Worm (Caenorhabditis elegans): ENCODE measurements around the gene Y73F8A.32.

The Y73F8A.32 gene

DNA sequence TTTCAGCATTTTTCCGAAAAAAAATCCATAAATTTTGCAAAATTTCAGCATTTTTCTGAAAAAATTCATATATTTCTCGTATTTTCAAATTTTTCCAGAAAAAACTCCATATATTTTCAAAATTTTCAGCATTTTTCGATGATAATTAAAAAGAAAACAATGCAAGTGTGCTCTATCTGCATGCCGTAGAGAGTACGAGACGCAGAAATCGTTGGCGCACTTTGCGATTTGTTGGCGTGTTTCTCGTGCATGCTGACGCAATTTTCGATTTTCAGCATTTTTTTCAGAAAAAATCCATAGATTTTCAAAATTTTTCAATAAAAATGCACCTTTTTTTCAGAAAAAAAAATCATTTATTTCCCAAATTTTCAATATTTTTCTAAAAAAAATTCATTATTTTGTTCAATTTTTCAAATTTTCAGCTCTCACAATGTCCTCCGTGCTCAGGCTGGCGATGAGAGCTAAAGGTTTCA is 48.8 kb downstream of the Y73F8A.32 start, which contains the start of gene Y73F8A.27 (continued):
- TF ChIP-seq unc-62 (GFP tag; optimal IDR thresholded peaks at IDR 0.05) (no peak), vab-15 (tag; optimal IDR thresholded peaks at IDR 0.05) (peak; percentile 78), sox-4 (tag; optimal IDR thresholded peaks at IDR 0.05) (peak; percentile 90), nhr-84 (tag; optimal IDR thresholded peaks at IDR 0.05) (no peak), pag-3 (tag; optimal IDR thresholded peaks at IDR 0.05; ENCODE audit: borderline replicate concordance, insufficient read depth) (no peak), aha-1 (tag; optimal IDR thresholded peaks at IDR 0.05) (peak; percentile 65), mdl-1 (tag; optimal IDR thresholded peaks at IDR 0.05) (peak in 1 of 2 experiments; percentile 76), lsy-2 (tag; optimal IDR thresholded peaks at IDR 0.05) (peak; percentile 95), C16A3.4 (tag; optimal IDR thresholded peaks at IDR 0.05) (peak; percentile 95), ceh-63 (GFP tag; optimal IDR thresholded peaks at IDR 0.05) (no peak), rnt-1 (tag; optimal IDR thresholded peaks at IDR 0.05) (peak; percentile 92), jun-1 (tag; optimal IDR thresholded peaks at IDR 0.05) (peak; percentile 84), dpl-1 (GFP tag; optimal IDR thresholded peaks at IDR 0.05) (peak; percentile 79 to 86 (median 85)), tbx-2 (tag; optimal IDR thresholded peaks at IDR 0.05) (peak; percentile 95), nhr-28 (tag; optimal IDR thresholded peaks at IDR 0.05) (no peak), aly-2 (tag; optimal IDR thresholded peaks at IDR 0.05) (peak; percentile 61), lin-14 (GFP tag; optimal IDR thresholded peaks at IDR 0.05) (peak; percentile 95), unc-30 (tag; optimal IDR thresholded peaks at IDR 0.05) (no peak), skn-1 (tag; optimal IDR thresholded peaks at IDR 0.05) (peak; percentile 94), efl-3 (GFP tag; optimal IDR thresholded peaks at IDR 0.05) (peak; percentile 7), pqm-1 (tag; optimal IDR thresholded peaks at IDR 0.05) (no peak), nhr-47 (tag; optimal IDR thresholded peaks at IDR 0.05) (peak; percentile 97), ceh-8 (GFP tag; optimal IDR thresholded peaks at IDR 0.05) (peak; percentile 92), F16B12.6 (tag; optimal IDR thresholded peaks at IDR 0.05) (peak; percentile 61), snu-23 (GFP tag; optimal IDR thresholded peaks at IDR 0.05) (peak; percentile 97), ztf-4 (tag; optimal IDR thresholded peaks at IDR 0.05) (peak; percentile 84), blmp-1 (tag; optimal IDR thresholded peaks at IDR 0.05) (peak; percentile 76), lir-3 (tag; optimal IDR thresholded peaks at IDR 0.05; ENCODE audit: poor library complexity) (peak; percentile 82), fos-1 (tag; optimal IDR thresholded peaks at IDR 0.05) (peak; percentile 83), ama-1 (optimal IDR thresholded peaks at IDR 0.05) (no peak), fkh-10 (GFP tag; optimal IDR thresholded peaks at IDR 0.05) (peak; percentile 80), tlp-1 (tag; optimal IDR thresholded peaks at IDR 0.05) (no peak), grh-1 (GFP tag; IDR thresholded peaks at IDR 0.05) (peak; percentile 89), pax-3 (tag; optimal IDR thresholded peaks at IDR 0.05) (peak; percentile 83), fkh-4 (tag; optimal IDR thresholded peaks at IDR 0.05; ENCODE audit: borderline replicate concordance) (peak; percentile 4), ztf-11 (tag; optimal IDR thresholded peaks at IDR 0.05) (peak; percentile 7 to 79), lin-35 (GFP tag; optimal IDR thresholded peaks at IDR 0.05) (peak; percentile 82 to 91), sptf-1 (tag; optimal IDR thresholded peaks at IDR 0.05) (no peak), lin-13 (GFP tag; optimal IDR thresholded peaks at IDR 0.05) (peak; percentile 93), nhr-71 (tag; optimal IDR thresholded peaks at IDR 0.05) (peak; percentile 97), alr-1 (tag; optimal IDR thresholded peaks at IDR 0.05; ENCODE audit: borderline replicate concordance) (no peak), lin-39 (tag; optimal IDR thresholded peaks at IDR 0.05) (peak; percentile 93), dsc-1 (tag; optimal IDR thresholded peaks at IDR 0.05) (peak; percentile 95), unc-130 (tag; optimal IDR thresholded peaks at IDR 0.05) (peak; percentile 96), nhr-20 (tag; optimal IDR thresholded peaks at IDR 0.05) (peak; percentile 94), nhr-19 (GFP tag; conservative IDR thresholded peaks at IDR 0.05) (peak; percentile 95), isw-1 (GFP tag; IDR thresholded peaks at IDR 0.05) (peak; percentile 92), ces-1 (GFP tag; optimal IDR thresholded peaks at IDR 0.05) (no peak), nhr-85 (tag) (peak; percentile 91), sup-37 (GFP tag; optimal IDR thresholded peaks at IDR 0.05) (peak; percentile 67)
